Worm (Caenorhabditis elegans) whole organism, midembryonic: ENCODE results near the gene bub-3.

Experiments
- T22C8.4 ChIP-seq: fragments of 200-800 bp; sonication (Bioruptor generic); IDR thresholded peaks from 2 replicates; pipeline ENCODE4 v1.3.6; 2022; ENCODE audit warnings: missing genetic modification characterization, missing compliant biosample characterization
- klf-2 ChIP-seq: fragments of 200-800 bp; sonication (Bioruptor generic); conservative IDR thresholded peaks from 2 replicates; pipeline ENCODE4 v1.3.6; 2022; ENCODE audit warnings: missing genetic modification reagents, missing genetic modification characterization, missing compliant biosample characterization

ce11 chrII:13739423-13739822 lies 13.6 kb downstream of the bub-3 start:
- TF ChIP-seq T22C8.4 (GFP tag; lab: Robert Waterston, UW), result no peak
- TF ChIP-seq klf-2 (GFP tag; lab: Robert Waterston, UW), result no peak
